Worm (Caenorhabditis elegans): Measurements from ENCODE around the gene F59D12.3.

F59D12.3 gene

DNA sequence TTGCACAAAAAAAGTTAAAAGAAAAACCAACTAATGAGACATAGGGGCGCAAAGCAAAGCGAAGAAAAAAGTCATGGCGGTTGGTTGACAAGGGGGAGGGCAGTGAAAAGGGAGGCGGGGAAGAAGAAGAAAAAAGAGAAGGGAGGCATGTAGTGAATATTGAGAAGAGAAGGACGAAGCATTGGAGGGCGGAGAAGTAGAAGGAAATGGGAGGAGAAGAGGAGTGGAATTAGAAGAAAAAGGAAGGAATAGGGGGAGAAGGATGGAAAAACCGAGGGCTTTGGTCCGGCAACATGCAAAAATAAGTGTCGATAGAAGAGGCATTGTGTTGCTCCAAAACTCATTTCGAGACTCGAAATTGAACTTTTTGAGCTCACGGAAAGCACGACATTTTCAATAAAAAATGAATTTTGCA, 20.0 kb downstream of the F59D12.3 start (continued):
- no peak for TF ChIP-seq nhr-77 (tag; optimal IDR thresholded peaks at IDR 0.05)

DNA sequence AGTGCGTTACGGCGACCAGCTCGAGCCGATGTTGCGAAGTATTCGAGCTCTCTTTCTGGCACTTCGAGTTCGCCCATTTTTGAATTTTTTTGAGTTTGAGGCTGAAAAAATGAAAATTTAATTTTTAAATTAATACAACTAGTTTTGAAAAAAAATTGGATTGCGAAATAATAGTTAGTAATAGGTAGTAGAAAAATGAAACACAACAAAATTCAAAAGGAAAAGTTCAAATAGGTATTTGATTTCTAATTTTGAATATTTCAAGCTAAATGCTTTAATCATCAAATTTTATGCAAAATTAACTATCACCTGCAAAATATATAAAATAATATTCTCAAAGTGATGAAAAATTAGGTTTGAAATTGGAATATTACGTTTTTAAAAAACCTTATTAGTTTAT, 20.4 kb downstream of the F59D12.3 start, which contains the start of gene K09E9.4:
Gene K09E9.4, minus strand, starts transcription at position 101 of the 400 bp plus-strand sequence.
- TF ChIP-seq lin-39 (tag; optimal IDR thresholded peaks at IDR 0.05) (no peak), nhr-237 (tag; optimal IDR thresholded peaks at IDR 0.05) (no peak), nhr-21 (tag; optimal IDR thresholded peaks at IDR 0.05) (no peak), unc-39 (tag; optimal IDR thresholded peaks at IDR 0.05) (no peak), peb-1 (tag; optimal IDR thresholded peaks at IDR 0.05) (no peak), zag-1 (tag; optimal IDR thresholded peaks at IDR 0.05) (no peak), nhr-25 (tag; optimal IDR thresholded peaks at IDR 0.05) (peak; percentile 1)

ce11 chrX:15629615-15630014, 21.2 kb downstream of the F59D12.3 start:
- peak; percentile 31 for TF ChIP-seq crh-2 (tag; optimal IDR thresholded peaks at IDR 0.05)
- no peak for TF ChIP-seq ceh-16 (tag; optimal IDR thresholded peaks at IDR 0.05)
- TF ChIP-seq elt-3 (tag; optimal IDR thresholded peaks at IDR 0.05), result no peak
- TF ChIP-seq nhr-129 (tag; optimal IDR thresholded peaks at IDR 0.05), result peak; percentile 24
- peak; percentile 28 for TF ChIP-seq F13H6.1 (tag; optimal IDR thresholded peaks at IDR 0.05)
- TF ChIP-seq ztf-11 (tag; optimal IDR thresholded peaks at IDR 0.05), result no peak
- TF ChIP-seq sma-9 (GFP tag; optimal IDR thresholded peaks at IDR 0.05), result peak; percentile 54
- TF ChIP-seq sma-9 (tag; optimal IDR thresholded peaks at IDR 0.05), result no peak
- no peak for TF ChIP-seq blmp-1 (tag; optimal IDR thresholded peaks at IDR 0.05; ENCODE audit: insufficient read depth)

DNA sequence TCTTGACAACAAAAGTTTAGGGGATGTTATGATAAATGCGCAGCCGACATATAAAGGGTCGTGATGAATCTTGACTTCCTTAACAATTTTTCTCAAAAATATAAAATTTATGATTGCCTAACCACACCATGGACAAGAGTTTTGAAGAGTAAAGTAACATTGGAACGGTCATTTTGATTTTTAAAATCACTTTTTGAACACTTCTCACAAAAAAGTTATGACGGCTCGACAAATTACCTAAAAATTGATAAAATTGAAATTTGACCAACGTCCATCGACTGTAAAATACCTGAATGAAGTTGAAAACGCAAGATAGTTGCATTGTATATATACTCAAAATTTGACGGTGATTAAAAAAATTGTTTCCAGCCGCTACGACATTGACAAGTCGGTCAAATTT, 21.8 kb downstream of the F59D12.3 start:
- TF ChIP-seq nhr-77 (tag; optimal IDR thresholded peaks at IDR 0.05) (no peak), ceh-82 (tag; optimal IDR thresholded peaks at IDR 0.05) (no peak), snpc-4 (tag; optimal IDR thresholded peaks at IDR 0.05) (no peak), lin-11 (tag; optimal IDR thresholded peaks at IDR 0.05) (no peak), ZK546.5 (tag; optimal IDR thresholded peaks at IDR 0.05) (no peak), sem-4 (tag; optimal IDR thresholded peaks at IDR 0.05) (no peak), skn-1 (tag; optimal IDR thresholded peaks at IDR 0.05) (no peak), unc-62 (GFP tag; optimal IDR thresholded peaks at IDR 0.05) (no peak), unc-55 (GFP tag; optimal IDR thresholded peaks at IDR 0.05) (no peak), egl-27 (tag; optimal IDR thresholded peaks at IDR 0.05) (no peak), sma-3 (GFP tag; optimal IDR thresholded peaks at IDR 0.05) (no peak), nhr-23 (tag; optimal IDR thresholded peaks at IDR 0.05) (no peak), elt-3 (tag; optimal IDR thresholded peaks at IDR 0.05) (no peak), ztf-11 (tag; optimal IDR thresholded peaks at IDR 0.05) (no peak), nhr-6 (tag; optimal IDR thresholded peaks at IDR 0.05) (no peak)

- TF ChIP-seq nhr-25 (tag; optimal IDR thresholded peaks at IDR 0.05) (peak; percentile 37), egl-27 (tag; optimal IDR thresholded peaks at IDR 0.05) (no peak)
Measured at ce11 chrX:15627814-15628213, 23.0 kb downstream of the F59D12.3 start.

- TF ChIP-seq ama-1 (optimal IDR thresholded peaks at IDR 0.05) (no peak), nhr-21 (tag; optimal IDR thresholded peaks at IDR 0.05) (peak; percentile 51), fos-1 (tag; optimal IDR thresholded peaks at IDR 0.05) (peak; percentile 38), blmp-1 (tag; optimal IDR thresholded peaks at IDR 0.05; ENCODE audit: insufficient read depth) (peak; percentile 43), nhr-237 (tag; optimal IDR thresholded peaks at IDR 0.05) (no peak), nhr-25 (tag; optimal IDR thresholded peaks at IDR 0.05) (peak; percentile 57), sma-9 (GFP tag; optimal IDR thresholded peaks at IDR 0.05) (peak; percentile 67), sma-9 (tag; optimal IDR thresholded peaks at IDR 0.05) (no peak), Y55F3AM.14 (GFP tag; optimal IDR thresholded peaks at IDR 0.05) (no peak), sma-3 (GFP tag; optimal IDR thresholded peaks at IDR 0.05) (peak; percentile 51), alr-1 (tag; optimal IDR thresholded peaks at IDR 0.05) (no peak), dmd-4 (tag; optimal IDR thresholded peaks at IDR 0.05) (no peak), mab-5 (tag; optimal IDR thresholded peaks at IDR 0.05) (peak; percentile 61)
Measured at ce11 chrX:15626119-15626850, 24.5 kb downstream of the F59D12.3 start.
